Worm (Caenorhabditis elegans) whole organism, L1 larva: ENCODE results near the gene R02F11.1.
A peak's percentile ranks its signal among the peaks of the same experiment; 100 is the strongest.

Experiments
- C04F5.9 ChIP-seq: sonication (generic microtip); optimal IDR thresholded peaks from 2 replicates; lab custom pipeline; 2016; ENCODE audit warnings: missing genetic modification characterization, missing compliant biosample characterization
- C34B4.2 ChIP-seq: sonication (generic microtip); optimal IDR thresholded peaks from 2 replicates; lab custom pipeline; 2017; ENCODE audit warnings: mild to moderate bottlenecking, missing genetic modification characterization, missing compliant biosample characterization
- F16B12.6 ChIP-seq: fragments of 150-350 bp; optimal IDR thresholded peaks from 2 replicates; lab custom pipeline; 2014; ENCODE audit warnings: missing biosample characterization, missing genetic modification characterization
- Y116A8C.19 ChIP-seq: sonication (generic microtip); optimal IDR thresholded peaks from 2 replicates; lab custom pipeline; 2016; ENCODE audit warnings: missing compliant biosample characterization, missing genetic modification characterization, borderline replicate concordance
- aly-2 ChIP-seq: fragments of 150-350 bp; optimal IDR thresholded peaks from 2 replicates; lab custom pipeline; 2014; ENCODE audit warnings: missing biosample characterization, missing genetic modification characterization
- ceh-82 ChIP-seq, 3 experiments: fragments of 150-350 bp in 1 of 3; sonication (generic microtip) in 2 of 3; optimal IDR thresholded peaks; 2 replicates each; lab custom pipeline; 2014 to 2017; ENCODE audit warnings: missing biosample characterization in 3 of 3, missing genetic modification characterization in 3 of 3
- ceh-90 ChIP-seq: sonication (generic microtip); optimal IDR thresholded peaks from 2 replicates; lab custom pipeline; 2016; ENCODE audit warnings: missing genetic modification characterization, missing compliant biosample characterization
- dpl-1 ChIP-seq, 3 experiments: fragments of 150-350 bp in 2 of 3; sonication (generic microtip) in 1 of 3; optimal IDR thresholded peaks; 2 replicates each; lab custom pipeline; 2014 to 2017; ENCODE audit warnings: missing biosample characterization in 3 of 3, missing genetic modification characterization in 3 of 3, missing genetic modification reagents in 3 of 3
- dsc-1 ChIP-seq: sonication (generic microtip); optimal IDR thresholded peaks from 2 replicates; lab custom pipeline; 2016; ENCODE audit warnings: mild to moderate bottlenecking, missing genetic modification characterization, missing compliant biosample characterization
- efl-3 ChIP-seq: fragments of 200-800 bp; sonication (Bioruptor generic); optimal IDR thresholded peaks from 2 replicates; lab custom pipeline; 2018; ENCODE audit warnings: mild to moderate bottlenecking, missing genetic modification characterization, missing compliant biosample characterization
- egl-13 ChIP-seq: sonication (generic microtip); optimal IDR thresholded peaks from 2 replicates; lab custom pipeline; 2016; ENCODE audit warnings: missing genotype, missing genetic modification reagents, missing genetic modification characterization, missing compliant biosample characterization
- egl-27 ChIP-seq, 2 experiments: fragments of 150-350 bp in 1 of 2; sonication (generic microtip); optimal IDR thresholded peaks; 3 replicates each; lab custom pipeline; 2017 to 2018; ENCODE audit warnings: missing biosample characterization in 2 of 2, missing genetic modification characterization in 2 of 2, missing genetic modification reagents in 2 of 2
- elt-2 ChIP-seq: sonication (generic microtip); optimal IDR thresholded peaks from 2 replicates; lab custom pipeline; 2016; ENCODE audit warnings: missing genetic modification characterization, mild to moderate bottlenecking, inconsistent platforms, missing compliant biosample characterization, missing genetic modification reagents
- elt-3 ChIP-seq, 6 experiments: fragments of 150-350 bp in 1 of 6; sonication (generic microtip); optimal IDR thresholded peaks; 2 replicates each; lab custom pipeline; 2017 to 2018; ENCODE audit warnings: missing biosample characterization in 6 of 6, missing genetic modification characterization in 6 of 6, inconsistent platforms in 1 of 6
- ets-5 ChIP-seq: fragments of 200-800 bp; sonication (Bioruptor generic); IDR thresholded peaks from 2 replicates; pipeline ENCODE4 v1.3.6; 2022; ENCODE audit warnings: missing genetic modification characterization, missing compliant biosample characterization
- fos-1 ChIP-seq: fragments of 150-350 bp; optimal IDR thresholded peaks from 2 replicates; lab custom pipeline; 2014; ENCODE audit warnings: missing biosample characterization, missing genetic modification characterization
- grh-1 ChIP-seq: fragments of 200-800 bp; sonication (Bioruptor generic); IDR thresholded peaks from 2 replicates; pipeline ENCODE4 v1.3.6; 2022; ENCODE audit warnings: missing genetic modification reagents, missing genetic modification characterization, missing compliant biosample characterization
- hlh-17 ChIP-seq: fragments of 200-800 bp; sonication (Bioruptor generic); optimal IDR thresholded peaks from 2 replicates; lab custom pipeline; 2018; ENCODE audit warnings: missing genetic modification characterization, mild to moderate bottlenecking, missing compliant biosample characterization, moderate library complexity, borderline replicate concordance
- hpl-2 ChIP-seq: fragments of 150-350 bp; optimal IDR thresholded peaks from 2 replicates; lab custom pipeline; 2014; ENCODE audit warnings: missing biosample characterization, missing genetic modification reagents, missing genetic modification characterization
- irx-1 ChIP-seq: sonication (generic microtip); optimal IDR thresholded peaks from 2 replicates; lab custom pipeline; 2016; ENCODE audit warnings: missing genetic modification characterization, missing compliant biosample characterization
- isw-1 ChIP-seq: fragments of 200-800 bp; sonication (Bioruptor generic); IDR thresholded peaks from 2 replicates; pipeline ENCODE4 v1.3.6; 2022; ENCODE audit warnings: missing genetic modification characterization, missing compliant biosample characterization
- jun-1 ChIP-seq: fragments of 150-350 bp; optimal IDR thresholded peaks from 2 replicates; lab custom pipeline; 2014; ENCODE audit warnings: missing biosample characterization, missing genetic modification reagents, missing genetic modification characterization
- lin-13 ChIP-seq: fragments of 150-350 bp; optimal IDR thresholded peaks from 2 replicates; lab custom pipeline; 2014; ENCODE audit warnings: missing biosample characterization, missing genetic modification reagents, missing genetic modification characterization
- lin-15B ChIP-seq: fragments of 150-350 bp; sonication (generic microtip); optimal IDR thresholded peaks from 3 replicates; lab custom pipeline; 2014; ENCODE audit warnings: missing biosample characterization, missing genetic modification characterization
- lin-35 ChIP-seq, 2 experiments: fragments of 150-350 bp; optimal IDR thresholded peaks; 2 replicates each; lab custom pipeline; 2014; ENCODE audit warnings: missing biosample characterization in 2 of 2, missing genetic modification characterization in 2 of 2, missing genetic modification reagents in 2 of 2
- mab-9 ChIP-seq: fragments of 200-800 bp; sonication (Bioruptor generic); IDR thresholded peaks from 2 replicates; pipeline ENCODE4 v1.3.6; 2022; ENCODE audit warnings: missing genetic modification reagents, missing genetic modification characterization, missing compliant biosample characterization
- mef-2 ChIP-seq: fragments of 150-350 bp; optimal IDR thresholded peaks from 2 replicates; lab custom pipeline; 2014; ENCODE audit warnings: missing biosample characterization, missing genetic modification characterization
- mep-1 ChIP-seq: fragments of 150-350 bp; optimal IDR thresholded peaks from 2 replicates; lab custom pipeline; 2014; ENCODE audit warnings: missing biosample characterization, missing genetic modification characterization
- nhr-19 ChIP-seq: fragments of 200-800 bp; sonication (Bioruptor generic); conservative IDR thresholded peaks from 2 replicates; pipeline ENCODE4 v1.3.6; 2022; ENCODE audit warnings: missing genetic modification characterization, missing compliant biosample characterization
- nhr-20 ChIP-seq: sonication (generic microtip); optimal IDR thresholded peaks from 2 replicates; lab custom pipeline; 2016; ENCODE audit warnings: mild to moderate bottlenecking, missing genetic modification characterization, missing compliant biosample characterization
- nhr-28 ChIP-seq: fragments of 150-350 bp; optimal IDR thresholded peaks from 2 replicates; lab custom pipeline; 2014; ENCODE audit warnings: missing biosample characterization, missing genetic modification characterization
- nhr-47 ChIP-seq: sonication (generic microtip); optimal IDR thresholded peaks from 2 replicates; lab custom pipeline; 2016; ENCODE audit warnings: mild to moderate bottlenecking, missing genetic modification characterization, moderate library complexity, missing compliant biosample characterization
- nhr-71 ChIP-seq: sonication (generic microtip); optimal IDR thresholded peaks from 2 replicates; lab custom pipeline; 2016; ENCODE audit warnings: mild to moderate bottlenecking, missing genetic modification characterization, moderate library complexity, missing compliant biosample characterization
- nhr-77 ChIP-seq: fragments of 150-350 bp; optimal IDR thresholded peaks from 2 replicates; lab custom pipeline; 2014; ENCODE audit warnings: missing biosample characterization, missing genetic modification characterization
- nhr-84 ChIP-seq: sonication (generic microtip); optimal IDR thresholded peaks from 2 replicates; lab custom pipeline; 2017; ENCODE audit warnings: missing biosample characterization, missing genetic modification characterization
- nhr-90 ChIP-seq: sonication (generic microtip); optimal IDR thresholded peaks from 2 replicates; lab custom pipeline; 2016; ENCODE audit warnings: mild to moderate bottlenecking, missing genetic modification characterization, missing compliant biosample characterization; ENCODE audit not compliant: poor library complexity
- pag-3 ChIP-seq: sonication (generic microtip); optimal IDR thresholded peaks from 2 replicates; lab custom pipeline; 2017; ENCODE audit warnings: missing genetic modification characterization, mild to moderate bottlenecking, missing compliant biosample characterization, antibody characterized with exemption, borderline replicate concordance; ENCODE audit not compliant: insufficient read depth
- pqm-1 ChIP-seq: sonication (generic microtip); optimal IDR thresholded peaks from 3 replicates; lab custom pipeline; 2017; ENCODE audit warnings: missing biosample characterization, missing genetic modification characterization
- snpc-4 ChIP-seq: fragments of 150-350 bp; optimal IDR thresholded peaks from 2 replicates; lab custom pipeline; 2014; ENCODE audit warnings: missing biosample characterization, missing genetic modification characterization
- snu-23 ChIP-seq: sonication (generic microtip); optimal IDR thresholded peaks from 2 replicates; lab custom pipeline; 2016; ENCODE audit warnings: missing genetic modification characterization, missing compliant biosample characterization
- sox-4 ChIP-seq: sonication (generic microtip); optimal IDR thresholded peaks from 2 replicates; lab custom pipeline; 2016; ENCODE audit warnings: missing genetic modification characterization, missing compliant biosample characterization
- tbx-2 ChIP-seq: sonication (generic microtip); optimal IDR thresholded peaks from 2 replicates; lab custom pipeline; 2016; ENCODE audit warnings: missing genetic modification characterization, missing compliant biosample characterization
- tlp-1 ChIP-seq: fragments of 150-350 bp; optimal IDR thresholded peaks from 2 replicates; lab custom pipeline; 2014; ENCODE audit warnings: missing biosample characterization, missing genetic modification characterization
- unc-130 ChIP-seq: fragments of 150-350 bp; optimal IDR thresholded peaks from 2 replicates; lab custom pipeline; 2017; ENCODE audit warnings: missing biosample characterization, missing genetic modification characterization, inconsistent platforms
- unc-30 ChIP-seq: sonication (generic microtip); optimal IDR thresholded peaks from 2 replicates; lab custom pipeline; 2017; ENCODE audit warnings: missing biosample characterization, missing genetic modification characterization
- unc-62 ChIP-seq: fragments of 150-350 bp; optimal IDR thresholded peaks from 2 replicates; lab custom pipeline; 2014; ENCODE audit warnings: missing biosample characterization, missing genetic modification reagents, missing genetic modification characterization
- unc-98 ChIP-seq: fragments of 200-800 bp; sonication (Bioruptor generic); IDR thresholded peaks from 2 replicates; pipeline ENCODE4 v1.3.6; 2022; ENCODE audit warnings: missing genetic modification characterization, missing compliant biosample characterization
- vab-15 ChIP-seq: sonication (generic microtip); optimal IDR thresholded peaks from 2 replicates; lab custom pipeline; 2017; ENCODE audit warnings: missing genotype, mild to moderate bottlenecking, missing genetic modification characterization, missing compliant biosample characterization
- zip-4 ChIP-seq: fragments of 200-800 bp; sonication (Bioruptor generic); optimal IDR thresholded peaks from 2 replicates; lab custom pipeline; 2018; ENCODE audit warnings: mild to moderate bottlenecking, missing genetic modification characterization, moderate library complexity, missing compliant biosample characterization
- ztf-11 ChIP-seq, 2 experiments: sonication (generic microtip); optimal IDR thresholded peaks; 2 replicates each; lab custom pipeline; 2016 to 2017; ENCODE audit warnings: missing genetic modification characterization in 2 of 2, missing biosample characterization in 1 of 2, missing compliant biosample characterization in 1 of 2
- ztf-4 ChIP-seq: fragments of 150-350 bp; optimal IDR thresholded peaks from 2 replicates; lab custom pipeline; 2014; ENCODE audit warnings: missing biosample characterization, missing genetic modification characterization

R02F11.1 gene

DNA sequence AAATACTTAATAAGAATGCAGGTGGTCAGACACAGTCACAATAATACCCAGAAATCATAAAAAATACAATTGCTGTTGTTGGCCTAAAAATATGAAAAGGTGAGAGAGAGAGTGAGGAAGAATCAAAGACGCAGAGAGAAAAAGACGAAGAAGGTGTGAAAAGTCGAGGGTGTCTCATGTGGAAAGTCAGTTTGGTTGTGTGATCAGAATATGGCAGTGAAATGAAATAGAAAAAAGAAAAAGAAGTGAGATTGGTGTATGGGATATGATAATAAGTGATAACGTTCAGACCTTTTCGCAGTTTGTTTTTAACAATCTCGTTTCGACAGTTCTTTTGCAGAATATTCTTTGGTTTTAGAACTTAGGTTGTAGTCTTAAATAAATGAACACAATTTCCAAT is 6.0 kb downstream of the R02F11.1 start (continued):
- TF ChIP-seq unc-130 (tag; lab: Kevin White, UChicago): no peak
- no peak for TF ChIP-seq sox-4 (tag; lab: Kevin White, UChicago)
- TF ChIP-seq hpl-2 (GFP tag; lab: Kevin White, UChicago): no peak
- no peak for TF ChIP-seq pqm-1
- TF ChIP-seq ceh-90: no peak
- TF ChIP-seq nhr-28 (tag; lab: Kevin White, UChicago): no peak

DNA sequence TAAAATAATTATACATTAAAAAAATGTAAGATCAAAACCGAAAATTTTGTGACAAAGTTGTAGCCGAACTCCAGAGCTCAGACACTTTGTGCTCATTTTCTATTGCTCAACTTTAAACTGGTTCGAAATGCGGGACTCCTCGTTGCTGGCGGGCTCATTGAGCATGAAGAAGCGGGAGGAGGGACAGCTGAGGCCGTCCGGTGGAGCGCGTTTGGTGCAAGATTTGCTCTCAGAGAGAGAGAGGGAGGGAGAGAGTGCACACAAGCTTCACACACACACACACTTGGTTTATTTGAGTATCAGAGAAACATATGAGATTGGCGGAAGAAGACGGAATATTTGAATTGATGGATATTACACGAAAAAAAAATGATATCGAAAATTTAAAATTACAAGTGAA is 9.8 kb downstream of the R02F11.1 start:
- TF ChIP-seq nhr-84 (no peak), egl-13 (peak; percentile 32), nhr-90 (tag; lab: Kevin White, UChicago) (no peak), snu-23 (GFP tag; lab: Kevin White, UChicago) (peak; percentile 55), sox-4 (tag; lab: Kevin White, UChicago) (no peak), nhr-19 (GFP tag; lab: Robert Waterston, UW) (no peak; the same call in 1 of the 2 replicates), ztf-4 (tag; lab: Kevin White, UChicago) (no peak), elt-3 (tag; optimal IDR thresholded peaks at IDR 0.05; lab: Kevin White, UChicago) (no peak), nhr-47 (tag; lab: Kevin White, UChicago) (peak; percentile 21), F16B12.6 (tag; lab: Kevin White, UChicago) (peak; percentile 2), C04F5.9 (no peak), tlp-1 (tag; lab: Kevin White, UChicago) (no peak), fos-1 (no peak), isw-1 (GFP tag; lab: Robert Waterston, UW) (no peak), mep-1 (tag; lab: Kevin White, UChicago) (peak; percentile 14), irx-1 (no peak), tbx-2 (no peak), efl-3 (no peak), nhr-77 (tag; lab: Kevin White, UChicago) (no peak), ets-5 (no peak), lin-35 (GFP tag; optimal IDR thresholded peaks at IDR 0.05; lab: Kevin White, UChicago) (peak in 1 of 2 experiments; percentile 62), nhr-71 (tag; lab: Kevin White, UChicago) (peak; percentile 58), aly-2 (tag; lab: Kevin White, UChicago) (peak; percentile 14), unc-30 (no peak), dpl-1 (GFP tag; optimal IDR thresholded peaks at IDR 0.05; lab: Kevin White, UChicago) (peak in 1 of 3 experiments; percentile 51), C34B4.2 (no peak), snpc-4 (tag; lab: Kevin White, UChicago) (no peak), unc-62 (GFP tag; lab: Kevin White, UChicago) (no peak), zip-4 (GFP tag; lab: Kevin White, UChicago) (no peak), nhr-28 (tag; lab: Kevin White, UChicago) (no peak), mab-9 (GFP tag; lab: Robert Waterston, UW) (no peak), hlh-17 (no peak), mef-2 (tag; lab: Kevin White, UChicago) (no peak), egl-27 (tag; optimal IDR thresholded peaks at IDR 0.05; lab: Kevin White, UChicago) (no peak), ceh-82 (tag; optimal IDR thresholded peaks at IDR 0.05; lab: Kevin White, UChicago) (peak in 2 of 3 experiments; percentile 13 to 65), ztf-11 (tag; optimal IDR thresholded peaks at IDR 0.05; lab: Kevin White, UChicago) (no peak), pag-3 (no peak), Y116A8C.19 (tag; lab: Kevin White, UChicago) (no peak), ceh-90 (no peak), vab-15 (no peak), jun-1 (tag; lab: Kevin White, UChicago) (no peak), lin-13 (GFP tag; lab: Kevin White, UChicago) (no peak), dsc-1 (tag; lab: Kevin White, UChicago) (peak; percentile 44), grh-1 (GFP tag; lab: Robert Waterston, UW) (no peak), elt-2 (tag; lab: Kevin White, UChicago) (no peak), lin-15B (tag; lab: Kevin White, UChicago) (peak; percentile 47), nhr-20 (tag; lab: Kevin White, UChicago) (peak; percentile 30), unc-98 (no peak)
